Worm (Caenorhabditis elegans) whole organism, young adult: ENCODE data around the gene srh-241.

Source experiments
- ama-1 ChIP-seq, 3 experiments: fragments of 150-350 bp in 1 of 3; sonication (generic microtip) in 2 of 3; optimal IDR thresholded peaks; 2 replicates each; lab custom pipeline; 2014 to 2018; ENCODE audit warnings: missing biosample characterization in 2 of 3, missing genetic modification characterization in 2 of 3, missing genetic modification reagents in 2 of 3
- bed-1 ChIP-seq: fragments of 200-800 bp; sonication (Bioruptor generic); IDR thresholded peaks from 2 replicates; pipeline ENCODE4 v1.3.6; 2022; ENCODE audit warnings: missing genetic modification reagents, missing genetic modification characterization, missing compliant biosample characterization
- lsy-27 ChIP-seq: sonication (generic microtip); optimal IDR thresholded peaks from 2 replicates; lab custom pipeline; 2017; ENCODE audit warnings: missing genetic modification characterization, mild to moderate bottlenecking, missing compliant biosample characterization, antibody characterized with exemption, missing genotype, borderline replicate concordance; ENCODE audit not compliant: insufficient read depth
- rec-8 ChIP-seq, 2 experiments: sonication (generic microtip); optimal IDR thresholded peaks; 2 replicates each; lab custom pipeline; 2016; ENCODE audit warnings: mild to moderate bottlenecking in 2 of 2, missing genetic modification characterization in 2 of 2, missing genetic modification reagents in 2 of 2, missing genotype in 2 of 2, missing biosample characterization in 1 of 2, missing compliant biosample characterization in 1 of 2, moderate library complexity in 1 of 2
- snpc-1.1 ChIP-seq: sonication (generic microtip); optimal IDR thresholded peaks from 2 replicates; lab custom pipeline; 2017; ENCODE audit warnings: missing genetic modification characterization, mild to moderate bottlenecking, missing compliant biosample characterization, antibody characterized with exemption, moderate library complexity, missing genotype, missing genetic modification reagents; ENCODE audit not compliant: insufficient read depth
- tbp1 ChIP-seq: fragments of 200-800 bp; sonication (Bioruptor generic); optimal IDR thresholded peaks from 2 replicates; lab custom pipeline; 2018; ENCODE audit warnings: mild to moderate bottlenecking, missing genetic modification characterization, missing compliant biosample characterization

- TF ChIP-seq ama-1 (optimal IDR thresholded peaks at IDR 0.05; lab: Kevin White, UChicago) (no peak), ama-1 (GFP tag; optimal IDR thresholded peaks at IDR 0.05; lab: Kevin White, UChicago) (no peak), lsy-27 (tag; lab: Kevin White, UChicago) (no peak), snpc-1.1 (no peak), rec-8 (tag; optimal IDR thresholded peaks at IDR 0.05; lab: Kevin White, UChicago) (no peak), bed-1 (no peak), tbp1 (GFP tag; lab: Kevin White, UChicago) (no peak)
These were observed 11.6 kb downstream of the srh-241 start, which contains the start of gene srj-55 for ce11 chrV:2857842-2858241.
